Worm (Caenorhabditis elegans): ENCODE results near the gene rga-8.

DNA sequence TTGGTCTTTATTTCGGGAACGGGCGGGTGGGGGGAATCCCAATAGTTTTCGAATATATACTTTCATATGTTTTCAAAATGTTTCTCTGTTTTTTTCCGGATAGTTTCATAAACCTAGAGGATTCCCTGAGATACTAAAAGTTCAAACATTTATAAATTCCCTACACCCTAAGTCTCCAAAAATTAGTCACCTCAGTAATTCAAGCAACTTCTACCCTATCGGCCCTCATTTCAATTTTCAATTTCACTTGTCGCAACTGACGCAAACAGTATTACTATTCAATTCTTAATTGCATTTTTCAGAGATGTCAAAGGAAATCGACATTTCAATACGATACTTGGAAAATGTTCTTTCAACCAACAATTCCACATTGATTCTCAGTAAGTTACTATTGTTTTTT is 15.5 kb downstream of the rga-8 start, which contains the start of gene Y34B4A.4:
- TF ChIP-seq T26A5.8 (tag; optimal IDR thresholded peaks at IDR 0.05), result no peak
- no peak for TF ChIP-seq lin-35 (GFP tag; optimal IDR thresholded peaks at IDR 0.05)
- no peak for TF ChIP-seq madf-6 (GFP tag; IDR thresholded peaks at IDR 0.05)
- TF ChIP-seq ceh-100 (GFP tag; IDR thresholded peaks at IDR 0.05), result no peak
- no peak for TF ChIP-seq gei-17 (GFP tag; optimal IDR thresholded peaks at IDR 0.05)
- no peak for TF ChIP-seq unc-130 (GFP tag; optimal IDR thresholded peaks at IDR 0.05)
- no peak for TF ChIP-seq ztf-18 (tag; optimal IDR thresholded peaks at IDR 0.05)
- no peak for TF ChIP-seq rec-8 (tag; optimal IDR thresholded peaks at IDR 0.05)
- TF ChIP-seq mel-28 (tag; optimal IDR thresholded peaks at IDR 0.05; ENCODE audit: borderline replicate concordance), result no peak
- no peak for TF ChIP-seq B0035.1 (tag; optimal IDR thresholded peaks at IDR 0.05)
- TF ChIP-seq efl-1 (GFP tag; optimal IDR thresholded peaks at IDR 0.05), result no peak
- TF ChIP-seq ama-1 (optimal IDR thresholded peaks at IDR 0.05), result no peak
- TF ChIP-seq ama-1 (GFP tag; optimal IDR thresholded peaks at IDR 0.05), result no peak
- no peak for TF ChIP-seq sea-2 (GFP tag; IDR thresholded peaks at IDR 0.05)
- TF ChIP-seq F49E8.2 (tag; optimal IDR thresholded peaks at IDR 0.05; ENCODE audit: insufficient read depth), result no peak
